Worm (Caenorhabditis elegans): ENCODE measurements around the gene pipp-4P.

DNA sequence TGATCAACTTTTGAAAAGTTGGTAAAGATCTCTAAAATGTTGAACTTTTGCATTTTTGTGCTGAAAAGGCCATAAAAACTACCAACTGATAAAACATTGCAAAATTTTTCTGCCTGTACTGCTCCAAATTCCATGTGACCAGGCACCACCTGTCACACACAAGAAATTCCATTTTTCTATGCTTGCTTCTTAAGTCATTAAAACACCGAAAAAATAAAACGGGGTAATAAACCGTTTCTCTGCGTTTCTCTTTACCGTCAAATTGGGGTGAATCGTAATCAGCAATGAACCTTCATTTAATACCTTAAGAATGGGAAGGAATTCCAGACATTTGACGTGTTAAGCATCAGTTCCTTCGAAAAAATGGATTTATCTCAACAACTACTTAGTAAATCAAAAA lies 51.1 kb downstream of the pipp-4P start:
- TF ChIP-seq snpc-4 (GFP tag; optimal IDR thresholded peaks at IDR 0.05) (no peak), snpc-4 (tag; optimal IDR thresholded peaks at IDR 0.05) (no peak), nfya-1 (tag; optimal IDR thresholded peaks at IDR 0.05; ENCODE audit: borderline replicate concordance, insufficient read depth) (no peak), B0336.3 (GFP tag; IDR thresholded peaks at IDR 0.05) (no peak), dpl-1 (GFP tag; optimal IDR thresholded peaks at IDR 0.05) (no peak), unc-62 (GFP tag; optimal IDR thresholded peaks at IDR 0.05) (peak; percentile 74), lin-54 (GFP tag; optimal IDR thresholded peaks at IDR 0.05) (no peak), F23B12.7 (tag; optimal IDR thresholded peaks at IDR 0.05; ENCODE audit: insufficient read depth) (no peak), nfyb-1 (GFP tag; IDR thresholded peaks at IDR 0.05) (no peak), ama-1 (optimal IDR thresholded peaks at IDR 0.05) (no peak), ama-1 (GFP tag; optimal IDR thresholded peaks at IDR 0.05) (no peak), ceh-40 (GFP tag; IDR thresholded peaks at IDR 0.05) (no peak), attf-5 (GFP tag; optimal IDR thresholded peaks at IDR 0.05) (no peak), K12H6.12 (tag; optimal IDR thresholded peaks at IDR 0.05) (no peak), sdz-38 (tag; optimal IDR thresholded peaks at IDR 0.05) (no peak), let-526 (GFP tag; IDR thresholded peaks at IDR 0.05) (no peak)

All from whole organism, young adult.